Worm (Caenorhabditis elegans): ENCODE data around the gene T03D8.6.

Gene T03D8.6

ce11 chrV:20779707-20780346, 40.3 kb downstream of the T03D8.6 start (continued):
- peak; percentile 68 for TF ChIP-seq fkh-8 (tag; optimal IDR thresholded peaks at IDR 0.05)
- no peak for TF ChIP-seq lir-3 (tag; optimal IDR thresholded peaks at IDR 0.05; ENCODE audit: poor library complexity)
- TF ChIP-seq mep-1 (tag; optimal IDR thresholded peaks at IDR 0.05), result no peak
- TF ChIP-seq mab-9 (GFP tag; IDR thresholded peaks at IDR 0.05), result no peak
- no peak for TF ChIP-seq nhr-28 (tag; optimal IDR thresholded peaks at IDR 0.05)
- TF ChIP-seq lsy-2 (tag; optimal IDR thresholded peaks at IDR 0.05), result peak in 1 of 2 experiments; percentile 13
- no peak for TF ChIP-seq mef-2 (tag; optimal IDR thresholded peaks at IDR 0.05)
- TF ChIP-seq nhr-76 (tag; optimal IDR thresholded peaks at IDR 0.05), result no peak
- TF ChIP-seq blmp-1 (tag; optimal IDR thresholded peaks at IDR 0.05), result no peak
- no peak for TF ChIP-seq grh-1 (GFP tag; IDR thresholded peaks at IDR 0.05)
- TF ChIP-seq nhr-84 (tag; optimal IDR thresholded peaks at IDR 0.05), result no peak
- no peak for TF ChIP-seq unc-86 (tag; optimal IDR thresholded peaks at IDR 0.05)
- TF ChIP-seq ceh-90 (tag; optimal IDR thresholded peaks at IDR 0.05), result no peak
- no peak for TF ChIP-seq C16A3.4 (tag; optimal IDR thresholded peaks at IDR 0.05)
- no peak for TF ChIP-seq tlp-1 (tag; optimal IDR thresholded peaks at IDR 0.05)
- TF ChIP-seq ceh-8 (GFP tag; optimal IDR thresholded peaks at IDR 0.05), result no peak
- peak; percentile 23 for TF ChIP-seq nhr-47 (tag; optimal IDR thresholded peaks at IDR 0.05)
- TF ChIP-seq lin-35 (GFP tag; optimal IDR thresholded peaks at IDR 0.05), result no peak
- TF ChIP-seq elt-2 (tag; optimal IDR thresholded peaks at IDR 0.05), result no peak
- no peak for TF ChIP-seq ama-1 (optimal IDR thresholded peaks at IDR 0.05)
- TF ChIP-seq ceh-82 (tag; optimal IDR thresholded peaks at IDR 0.05), result no peak
- peak; percentile 38 for TF ChIP-seq fos-1 (tag; optimal IDR thresholded peaks at IDR 0.05)
- TF ChIP-seq pag-3 (tag; optimal IDR thresholded peaks at IDR 0.05; ENCODE audit: borderline replicate concordance, insufficient read depth), result no peak
- TF ChIP-seq nhr-77 (tag; optimal IDR thresholded peaks at IDR 0.05), result no peak
- no peak for TF ChIP-seq alr-1 (tag; optimal IDR thresholded peaks at IDR 0.05; ENCODE audit: borderline replicate concordance)
- TF ChIP-seq unc-30 (tag; optimal IDR thresholded peaks at IDR 0.05), result no peak
- TF ChIP-seq xbp-1 (tag; optimal IDR thresholded peaks at IDR 0.05), result no peak
- no peak for TF ChIP-seq vab-15 (tag; optimal IDR thresholded peaks at IDR 0.05)
- TF ChIP-seq nhr-12 (tag; optimal IDR thresholded peaks at IDR 0.05), result no peak
- TF ChIP-seq irx-1 (tag; optimal IDR thresholded peaks at IDR 0.05), result peak; percentile 1
- no peak for TF ChIP-seq unc-98 (GFP tag; IDR thresholded peaks at IDR 0.05)
- no peak for TF ChIP-seq zag-1 (tag; optimal IDR thresholded peaks at IDR 0.05)
- no peak for TF ChIP-seq snpc-4 (tag; optimal IDR thresholded peaks at IDR 0.05)
- no peak for TF ChIP-seq zip-4 (GFP tag; optimal IDR thresholded peaks at IDR 0.05)
- TF ChIP-seq ceh-88 (GFP tag; IDR thresholded peaks at IDR 0.05), result no peak
- TF ChIP-seq tbx-2 (tag; optimal IDR thresholded peaks at IDR 0.05), result no peak
- TF ChIP-seq nhr-85 (tag), result peak; percentile 75
- TF ChIP-seq hlh-4 (tag; optimal IDR thresholded peaks at IDR 0.05), result no peak
- TF ChIP-seq hlh-17 (GFP tag; optimal IDR thresholded peaks at IDR 0.05; ENCODE audit: borderline replicate concordance), result no peak
- peak; percentile 57 for TF ChIP-seq nhr-71 (tag; optimal IDR thresholded peaks at IDR 0.05)
- TF ChIP-seq sox-4 (tag; optimal IDR thresholded peaks at IDR 0.05), result peak; percentile 78
- peak; percentile 29 for TF ChIP-seq nhr-19 (GFP tag; conservative IDR thresholded peaks at IDR 0.05)
- no peak for TF ChIP-seq unc-62 (GFP tag; optimal IDR thresholded peaks at IDR 0.05)
- no peak for TF ChIP-seq hpl-2 (GFP tag; optimal IDR thresholded peaks at IDR 0.05)
- no peak for TF ChIP-seq egl-13 (tag; optimal IDR thresholded peaks at IDR 0.05)
- TF ChIP-seq sup-37 (GFP tag; optimal IDR thresholded peaks at IDR 0.05), result no peak
- TF ChIP-seq fkh-4 (tag; optimal IDR thresholded peaks at IDR 0.05; ENCODE audit: borderline replicate concordance), result no peak
- TF ChIP-seq aha-1 (tag; optimal IDR thresholded peaks at IDR 0.05), result no peak
- no peak for TF ChIP-seq nhr-237 (tag; optimal IDR thresholded peaks at IDR 0.05)
- TF ChIP-seq skn-1 (tag; optimal IDR thresholded peaks at IDR 0.05), result no peak
- TF ChIP-seq C04F5.9 (tag; optimal IDR thresholded peaks at IDR 0.05), result no peak
- TF ChIP-seq pax-3 (tag; optimal IDR thresholded peaks at IDR 0.05), result peak; percentile 42
- TF ChIP-seq pqm-1 (tag; optimal IDR thresholded peaks at IDR 0.05), result no peak
- TF ChIP-seq unc-130 (tag; optimal IDR thresholded peaks at IDR 0.05), result no peak
